Fruit fly (Drosophila melanogaster) whole organism, embryonic: ENCODE measurements around the gene MAPk-Ak2.
A peak's percentile ranks its signal among the peaks of the same experiment; 100 is the strongest.

Experiments
- Ada2b ChIP-seq: fragments of 200-800 bp; sonication (Bioruptor generic); IDR thresholded peaks from 2 replicates; pipeline ENCODE4 v1.3.6; 2022; ENCODE audit warnings: missing biosample characterization, missing genetic modification characterization
- Atf3 ChIP-seq: fragments of 200-800 bp; sonication (Bioruptor generic); optimal IDR thresholded peaks from 3 replicates; lab custom pipeline; 2016; ENCODE audit warnings: missing biosample characterization, missing genetic modification characterization
- CG10462 ChIP-seq: fragments of 200-800 bp; sonication (Bioruptor generic); optimal IDR thresholded peaks from 2 replicates; lab custom pipeline; 2016; ENCODE audit warnings: missing biosample characterization, missing genetic modification characterization
- CG10565 ChIP-seq: fragments of 200-800 bp; sonication (Bioruptor generic); optimal IDR thresholded peaks from 3 replicates; lab custom pipeline; 2016; ENCODE audit warnings: missing biosample characterization, mild to moderate bottlenecking, missing genetic modification characterization
- CG13894 ChIP-seq: fragments of 200-800 bp; sonication (Bioruptor generic); optimal IDR thresholded peaks from 3 replicates; lab custom pipeline; 2018; ENCODE audit warnings: missing biosample characterization, mild to moderate bottlenecking, missing genetic modification characterization, moderate library complexity
- CG15479 ChIP-seq: fragments of 200-800 bp; sonication (Bioruptor generic); optimal IDR thresholded peaks from 3 replicates; lab custom pipeline; 2019; ENCODE audit warnings: missing biosample characterization, mild to moderate bottlenecking, missing genetic modification characterization, moderate library complexity
- CG17359 ChIP-seq: fragments of 200-800 bp; sonication (Bioruptor generic); optimal IDR thresholded peaks from 3 replicates; lab custom pipeline; 2018; ENCODE audit warnings: missing biosample characterization, mild to moderate bottlenecking, missing genetic modification characterization, moderate library complexity
- CG2889 ChIP-seq: fragments of 200-800 bp; sonication (Bioruptor generic); IDR thresholded peaks from 3 replicates; pipeline ENCODE4 v1.3.6; 2022; ENCODE audit warnings: missing biosample characterization, missing genetic modification characterization
- CG3065 ChIP-seq: fragments of 200-800 bp; sonication (Bioruptor generic); optimal IDR thresholded peaks from 2 replicates; lab custom pipeline; 2016; ENCODE audit warnings: missing biosample characterization, missing genetic modification characterization
- CG31365 ChIP-seq: fragments of 200-800 bp; sonication (Bioruptor generic); optimal IDR thresholded peaks from 2 replicates; lab custom pipeline; 2018; ENCODE audit warnings: missing biosample characterization, mild to moderate bottlenecking, missing genetic modification characterization
- CG32767 ChIP-seq: fragments of 200-800 bp; sonication (Bioruptor generic); IDR thresholded peaks from 2 replicates; pipeline ENCODE4 v1.3.6; 2022; ENCODE audit warnings: missing biosample characterization, missing genetic modification characterization
- CG6689 ChIP-seq: fragments of 200-800 bp; sonication (Bioruptor generic); IDR thresholded peaks from 2 replicates; pipeline ENCODE4 v1.3.6; 2022; ENCODE audit warnings: missing biosample characterization, missing genetic modification characterization
- Doc2 ChIP-seq: fragments of 200-800 bp; sonication (Bioruptor generic); IDR thresholded peaks from 2 replicates; pipeline ENCODE4 v1.3.6; 2022; ENCODE audit warnings: missing biosample characterization, missing genetic modification characterization
- Dref ChIP-seq: fragments of 200-800 bp; sonication (Bioruptor generic); IDR thresholded peaks from 2 replicates; pipeline ENCODE4 v1.3.6; 2022; ENCODE audit warnings: missing biosample characterization, missing genetic modification characterization
- Fer2 ChIP-seq: fragments of 200-800 bp; sonication (Bioruptor generic); optimal IDR thresholded peaks from 2 replicates; lab custom pipeline; 2018; ENCODE audit warnings: missing biosample characterization, mild to moderate bottlenecking, missing genetic modification characterization, moderate library complexity
- HmgD ChIP-seq: fragments of 200-800 bp; sonication (Bioruptor generic); optimal IDR thresholded peaks from 3 replicates; lab custom pipeline; 2016; ENCODE audit warnings: missing biosample characterization, missing genetic modification characterization
- Kr ChIP-seq: fragments of 200-800 bp; sonication (Bioruptor generic); optimal IDR thresholded peaks from 2 replicates; lab custom pipeline; 2017; ENCODE audit warnings: missing biosample characterization, mild to moderate bottlenecking, missing genetic modification characterization
- Mes4 ChIP-seq: fragments of 200-800 bp; sonication (Bioruptor generic); optimal IDR thresholded peaks from 2 replicates; lab custom pipeline; 2016; ENCODE audit warnings: missing biosample characterization, missing genetic modification characterization
- Mrtf ChIP-seq: fragments of 200-800 bp; sonication (Bioruptor generic); IDR thresholded peaks from 3 replicates; pipeline ENCODE4 v1.3.6; 2022; ENCODE audit warnings: missing biosample characterization, missing genetic modification characterization
- Myb ChIP-seq: fragments of 200-800 bp; sonication (Bioruptor generic); optimal IDR thresholded peaks from 2 replicates; lab custom pipeline; 2016; ENCODE audit warnings: missing biosample characterization, missing genetic modification characterization
- Neu2 ChIP-seq: fragments of 200-800 bp; sonication (Bioruptor generic); optimal IDR thresholded peaks from 3 replicates; lab custom pipeline; 2016; ENCODE audit warnings: missing biosample characterization, missing genetic modification characterization, borderline replicate concordance
- Optix ChIP-seq: fragments of 200-800 bp; sonication (Bioruptor generic); IDR thresholded peaks from 3 replicates; pipeline ENCODE4 v1.3.6; 2022; ENCODE audit warnings: missing biosample characterization, missing genetic modification characterization
- Rfx ChIP-seq: fragments of 200-800 bp; sonication (Bioruptor generic); IDR thresholded peaks from 2 replicates; pipeline ENCODE4 v1.3.6; 2022; ENCODE audit warnings: missing biosample characterization, missing genetic modification characterization
- Side ChIP-seq: fragments of 200-800 bp; sonication (Bioruptor generic); optimal IDR thresholded peaks from 2 replicates; lab custom pipeline; 2016; ENCODE audit warnings: missing biosample characterization, missing genetic modification characterization
- TFAM ChIP-seq: fragments of 200-800 bp; sonication (Bioruptor generic); optimal IDR thresholded peaks from 2 replicates; lab custom pipeline; 2017; ENCODE audit warnings: missing biosample characterization, missing genetic modification characterization, inconsistent platforms
- ap ChIP-seq: fragments of 200-800 bp; sonication (Bioruptor generic); IDR thresholded peaks from 2 replicates; pipeline ENCODE4 v1.3.6; 2022; ENCODE audit warnings: missing biosample characterization, missing genetic modification characterization
- ase ChIP-seq: fragments of 200-800 bp; sonication (Bioruptor generic); IDR thresholded peaks from 3 replicates; pipeline ENCODE4 v1.3.6; 2022; ENCODE audit warnings: missing biosample characterization, missing genetic modification characterization
- chm ChIP-seq: fragments of 200-800 bp; sonication (Bioruptor generic); IDR thresholded peaks from 2 replicates; pipeline ENCODE4 v1.3.6; 2022; ENCODE audit warnings: missing biosample characterization, missing genetic modification characterization
- dimm ChIP-seq: fragments of 200-800 bp; sonication (Bioruptor generic); IDR thresholded peaks from 2 replicates; pipeline ENCODE4 v1.3.6; 2022; ENCODE audit warnings: missing biosample characterization, missing genetic modification characterization
- dmrt99B ChIP-seq: fragments of 200-800 bp; sonication (Bioruptor generic); optimal IDR thresholded peaks from 2 replicates; lab custom pipeline; 2018; ENCODE audit warnings: missing biosample characterization, mild to moderate bottlenecking, missing genetic modification characterization, moderate library complexity
- dysf ChIP-seq: fragments of 200-800 bp; sonication (Bioruptor generic); IDR thresholded peaks from 3 replicates; pipeline ENCODE4 v1.3.6; 2022; ENCODE audit warnings: missing biosample characterization, missing genetic modification characterization
- emc ChIP-seq: fragments of 200-800 bp; sonication (Bioruptor generic); optimal IDR thresholded peaks from 2 replicates; lab custom pipeline; 2016; ENCODE audit warnings: missing biosample characterization, missing genetic modification characterization
- esg ChIP-seq: fragments of 200-800 bp; sonication (Bioruptor generic); conservative IDR thresholded peaks from 2 replicates; pipeline ENCODE4 v1.3.6; 2022; ENCODE audit warnings: missing biosample characterization, missing genetic modification characterization
- fru ChIP-seq: fragments of >200 bp; optimal IDR thresholded peaks from 2 replicates; lab custom pipeline; 2017
- gce ChIP-seq: fragments of 200-800 bp; sonication (Bioruptor generic); IDR thresholded peaks from 3 replicates; pipeline ENCODE4 v1.3.6; 2022; ENCODE audit warnings: missing biosample characterization, missing genetic modification characterization
- gfzf ChIP-seq: fragments of 200-800 bp; sonication (Bioruptor generic); optimal IDR thresholded peaks from 2 replicates; lab custom pipeline; 2016; ENCODE audit warnings: missing biosample characterization, mild to moderate bottlenecking, missing genetic modification characterization, moderate library complexity
- hkb ChIP-seq, 2 experiments: fragments of 200-800 bp in 1 of 2; fragments of >200 bp in 1 of 2; sonication (Bioruptor generic) in 1 of 2; IDR thresholded peaks in 1 of 2; optimal IDR thresholded peaks in 1 of 2; 2 replicates each; pipeline versions ENCODE4 v1.3.6 to Lab custom; 2017 to 2022; ENCODE audit warnings: missing biosample characterization in 1 of 2, missing genetic modification characterization in 1 of 2
- insv ChIP-seq, 2 experiments: fragments of 200-800 bp; sonication (Bioruptor generic); optimal IDR thresholded peaks; 3 replicates each; lab custom pipeline; 2016 to 2018; ENCODE audit warnings: missing biosample characterization in 2 of 2, missing genetic modification characterization in 2 of 2
- inv ChIP-seq: fragments of 200-800 bp; sonication (Bioruptor generic); IDR thresholded peaks from 2 replicates; pipeline ENCODE4 v1.3.6; 2022; ENCODE audit warnings: missing biosample characterization, missing genetic modification characterization; ENCODE audit not compliant: partially characterized antibody
- jigr1 ChIP-seq: fragments of 200-800 bp; sonication (Bioruptor generic); IDR thresholded peaks from 3 replicates; pipeline ENCODE4 v1.3.6; 2022; ENCODE audit warnings: missing biosample characterization, missing genetic modification characterization
- knrl ChIP-seq: fragments of 200-800 bp; sonication (Bioruptor generic); IDR thresholded peaks from 3 replicates; pipeline ENCODE4 v1.3.6; 2022; ENCODE audit warnings: missing biosample characterization, missing genetic modification characterization; ENCODE audit not compliant: partially characterized antibody
- nau ChIP-seq: fragments of 200-800 bp; sonication (Bioruptor generic); optimal IDR thresholded peaks from 3 replicates; lab custom pipeline; 2017; ENCODE audit warnings: missing biosample characterization, mild to moderate bottlenecking, missing genetic modification characterization, missing genetic modification reagents
- prd ChIP-seq, 3 experiments: fragments of >200 bp in 2 of 3; fragments of 200-800 bp in 1 of 3; sonication (Bioruptor generic) in 1 of 3; optimal IDR thresholded peaks in 2 of 3; IDR thresholded peaks in 1 of 3; 2 replicates in 2 of 3; 3 replicates in 1 of 3; pipeline versions ENCODE4 v1.3.6 to Lab custom; 2017 to 2022; ENCODE audit warnings: missing biosample characterization in 1 of 3, missing genetic modification characterization in 1 of 3
- ranshi ChIP-seq: fragments of 200-800 bp; sonication (Bioruptor generic); IDR thresholded peaks from 2 replicates; pipeline ENCODE4 v1.3.6; 2022; ENCODE audit warnings: missing biosample characterization, missing genetic modification characterization
- sima ChIP-seq: fragments of 200-800 bp; sonication (Bioruptor generic); optimal IDR thresholded peaks from 2 replicates; lab custom pipeline; 2016; ENCODE audit warnings: missing biosample characterization, missing genetic modification characterization
- slp2 ChIP-seq: fragments of 200-800 bp; sonication (Bioruptor generic); optimal IDR thresholded peaks from 2 replicates; lab custom pipeline; 2016; ENCODE audit warnings: missing biosample characterization, missing genetic modification characterization
- tio ChIP-seq: fragments of 200-800 bp; sonication (Bioruptor generic); optimal IDR thresholded peaks from 2 replicates; lab custom pipeline; 2017; ENCODE audit warnings: missing biosample characterization, missing genetic modification characterization, inconsistent platforms
- tna ChIP-seq: fragments of 200-800 bp; sonication (Bioruptor generic); IDR thresholded peaks from 2 replicates; pipeline ENCODE4 v1.3.6; 2022; ENCODE audit warnings: missing biosample characterization, missing genetic modification characterization; ENCODE audit not compliant: partially characterized antibody
- trem ChIP-seq: fragments of 200-800 bp; optimal IDR thresholded peaks from 3 replicates; lab custom pipeline; 2019; ENCODE audit warnings: missing biosample characterization, mild to moderate bottlenecking, missing genetic modification characterization, moderate library complexity
- trh ChIP-seq: fragments of 200-800 bp; sonication (Bioruptor generic); optimal IDR thresholded peaks from 2 replicates; lab custom pipeline; 2016; ENCODE audit warnings: missing biosample characterization, missing genetic modification characterization

MAPk-Ak2 gene

dm6 chrX:5717741-5718475, 46.1 kb downstream of the MAPk-Ak2 start, which contains the start of gene CG33080 (continued):
- TF ChIP-seq inv (GFP tag; lab: Robert Waterston, UW) (no peak), fru (lab: Kevin White, UChicago) (no peak), CG13894 (tag; lab: Kevin White, UChicago) (no peak), Fer2 (no peak), Kr (GFP tag; lab: Kevin White, UChicago) (no peak), Rfx (GFP tag; lab: Robert Waterston, UW) (peak; percentile 64), Atf3 (no peak), dmrt99B (tag; lab: Kevin White, UChicago) (peak; percentile 34), chm (GFP tag; lab: Robert Waterston, UW) (no peak), Myb (GFP tag; lab: Kevin White, UChicago) (no peak), hkb (optimal IDR thresholded peaks at IDR 0.05; lab: Kevin White, UChicago) (no peak), hkb (GFP tag; IDR thresholded peaks at IDR 0.05; lab: Robert Waterston, UW) (no peak), ranshi (GFP tag; lab: Robert Waterston, UW) (0 out of 2 replicates have a peak, but pooled peaks have one; percentile 24), ap (GFP tag; lab: Robert Waterston, UW) (no peak), CG6689 (GFP tag; lab: Robert Waterston, UW) (no peak), CG32767 (GFP tag; lab: Robert Waterston, UW) (no peak), Mrtf (GFP tag; lab: Robert Waterston, UW) (no peak), prd (optimal IDR thresholded peaks at IDR 0.05; lab: Kevin White, UChicago) (no peak), prd (GFP tag; IDR thresholded peaks at IDR 0.05; lab: Robert Waterston, UW) (peak; percentile 28; the same call in 1 of the 3 replicates), sima (GFP tag; lab: Kevin White, UChicago) (no peak), Optix (GFP tag; lab: Robert Waterston, UW) (no peak), Side (GFP tag; lab: Kevin White, UChicago) (no peak), emc (GFP tag; lab: Kevin White, UChicago) (no peak), jigr1 (GFP tag; lab: Robert Waterston, UW) (no peak), gfzf (GFP tag; lab: Kevin White, UChicago) (no peak), Neu2 (GFP tag; lab: Kevin White, UChicago) (no peak), dimm (GFP tag; lab: Robert Waterston, UW) (no peak), CG3065 (GFP tag; lab: Kevin White, UChicago) (no peak), knrl (0 out of 3 replicates have a peak, but pooled peaks have one; percentile 14), HmgD (GFP tag; lab: Kevin White, UChicago) (no peak), CG15479 (GFP tag; lab: Kevin White, UChicago) (no peak), CG2889 (GFP tag; lab: Robert Waterston, UW) (no peak), CG17359 (peak; percentile 24), CG31365 (tag; lab: Kevin White, UChicago) (no peak), trh (GFP tag; lab: Kevin White, UChicago) (no peak), tio (GFP tag; lab: Kevin White, UChicago) (no peak), Mes4 (no peak), insv (GFP tag; optimal IDR thresholded peaks at IDR 0.05; lab: Kevin White, UChicago) (no peak), slp2 (GFP tag; lab: Kevin White, UChicago) (no peak), Ada2b (GFP tag; lab: Robert Waterston, UW) (no peak), gce (no peak), esg (GFP tag; lab: Robert Waterston, UW) (no peak), nau (GFP tag; lab: Kevin White, UChicago) (no peak), CG10565 (GFP tag; lab: Kevin White, UChicago) (no peak), dysf (peak; percentile 46; the same call in 2 of the 3 replicates), CG10462 (GFP tag; lab: Kevin White, UChicago) (no peak), trem (no peak), Doc2 (GFP tag; lab: Robert Waterston, UW) (no peak), ase (GFP tag; lab: Robert Waterston, UW) (no peak), TFAM (no peak), Dref (GFP tag; lab: Robert Waterston, UW) (no peak), tna (GFP tag; lab: Robert Waterston, UW) (no peak)
